Worm (Caenorhabditis elegans): ENCODE data around the gene Y37D8A.3.

The Y37D8A.3 gene

DNA sequence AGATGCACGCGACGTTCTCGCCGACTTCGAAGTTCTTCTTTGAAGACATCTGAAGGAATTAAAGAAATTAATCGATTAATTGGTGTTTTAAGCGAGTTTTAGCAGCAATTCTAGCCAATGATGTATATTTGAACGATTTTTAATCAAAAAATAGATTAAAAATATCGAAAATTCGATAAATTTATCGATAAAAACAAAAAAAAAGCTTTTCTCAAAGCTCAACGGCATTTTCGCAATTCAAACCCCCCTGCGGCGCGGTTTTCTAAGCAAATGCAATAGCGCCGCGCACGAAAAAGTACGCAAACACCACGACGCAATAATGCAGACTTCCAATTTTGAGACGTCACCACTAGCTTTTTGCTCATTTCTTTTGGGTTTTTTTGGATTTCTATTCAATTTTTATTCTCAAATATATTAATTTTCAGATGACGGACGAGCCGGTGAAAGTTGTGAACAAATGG is 45.5 kb downstream of the Y37D8A.3 start, which contains the start of the genes mrg-1 and spcs-2 (continued):
- TF ChIP-seq snu-23 (GFP tag; optimal IDR thresholded peaks at IDR 0.05) (peak; percentile 95), lir-3 (tag; optimal IDR thresholded peaks at IDR 0.05; ENCODE audit: poor library complexity) (peak; percentile 84), efl-3 (GFP tag; optimal IDR thresholded peaks at IDR 0.05) (no peak), tbx-2 (tag; optimal IDR thresholded peaks at IDR 0.05) (peak; percentile 92), mdl-1 (tag; optimal IDR thresholded peaks at IDR 0.05) (peak in 1 of 2 experiments; percentile 71), tlp-1 (tag; optimal IDR thresholded peaks at IDR 0.05) (no peak), unc-130 (tag; optimal IDR thresholded peaks at IDR 0.05) (peak; percentile 86), fkh-4 (tag; optimal IDR thresholded peaks at IDR 0.05; ENCODE audit: borderline replicate concordance) (peak; percentile 39), swsn-7 (tag; optimal IDR thresholded peaks at IDR 0.05) (peak; percentile 94), nhr-28 (tag; optimal IDR thresholded peaks at IDR 0.05) (no peak), ztf-4 (tag; optimal IDR thresholded peaks at IDR 0.05) (peak; percentile 74), zip-4 (GFP tag; optimal IDR thresholded peaks at IDR 0.05) (peak; percentile 71)

DNA sequence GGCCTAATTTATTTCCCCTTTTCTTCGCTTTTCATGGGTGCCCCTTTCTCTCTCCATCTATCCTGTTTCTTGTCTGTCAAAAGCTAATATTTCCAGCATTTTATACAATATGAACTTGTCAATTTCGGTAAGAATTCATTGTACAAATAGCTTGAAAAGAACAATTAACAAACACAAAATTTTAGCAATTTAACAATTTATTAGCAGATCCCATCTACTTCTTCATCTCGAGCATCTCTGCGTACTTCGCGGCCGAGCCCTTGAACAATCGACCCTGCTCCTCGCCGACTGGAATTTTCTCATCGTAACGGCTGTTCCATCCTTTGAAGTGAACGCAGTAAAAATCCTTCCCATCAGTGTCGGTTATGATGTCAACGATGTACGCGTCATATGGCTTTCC is 46.5 kb downstream of the Y37D8A.3 start:
- no peak for TF ChIP-seq C16A3.4 (tag; optimal IDR thresholded peaks at IDR 0.05)
- no peak for TF ChIP-seq unc-62 (GFP tag; optimal IDR thresholded peaks at IDR 0.05)
- no peak for TF ChIP-seq snpc-4 (tag; optimal IDR thresholded peaks at IDR 0.05)
- no peak for TF ChIP-seq vab-15 (tag; optimal IDR thresholded peaks at IDR 0.05)
- TF ChIP-seq fkh-8 (tag; optimal IDR thresholded peaks at IDR 0.05), result no peak
- TF ChIP-seq pqm-1 (tag; optimal IDR thresholded peaks at IDR 0.05), result no peak
- no peak for TF ChIP-seq ceh-90 (tag; optimal IDR thresholded peaks at IDR 0.05)
- TF ChIP-seq C04F5.9 (tag; optimal IDR thresholded peaks at IDR 0.05), result no peak
- TF ChIP-seq jun-1 (tag; optimal IDR thresholded peaks at IDR 0.05), result no peak
- TF ChIP-seq mdl-1 (tag; optimal IDR thresholded peaks at IDR 0.05), result no peak
- no peak for TF ChIP-seq nhr-71 (tag; optimal IDR thresholded peaks at IDR 0.05)
- TF ChIP-seq fkh-10 (GFP tag; optimal IDR thresholded peaks at IDR 0.05), result no peak
- TF ChIP-seq isw-1 (GFP tag; IDR thresholded peaks at IDR 0.05), result no peak
- no peak for TF ChIP-seq tlp-1 (tag; optimal IDR thresholded peaks at IDR 0.05)
- no peak for TF ChIP-seq ama-1 (optimal IDR thresholded peaks at IDR 0.05)
- TF ChIP-seq nhr-85 (tag), result no peak
- TF ChIP-seq unc-30 (tag; optimal IDR thresholded peaks at IDR 0.05), result no peak
- no peak for TF ChIP-seq egl-27 (tag; optimal IDR thresholded peaks at IDR 0.05)
- no peak for TF ChIP-seq nhr-90 (tag; optimal IDR thresholded peaks at IDR 0.05; ENCODE audit: poor library complexity)

DNA sequence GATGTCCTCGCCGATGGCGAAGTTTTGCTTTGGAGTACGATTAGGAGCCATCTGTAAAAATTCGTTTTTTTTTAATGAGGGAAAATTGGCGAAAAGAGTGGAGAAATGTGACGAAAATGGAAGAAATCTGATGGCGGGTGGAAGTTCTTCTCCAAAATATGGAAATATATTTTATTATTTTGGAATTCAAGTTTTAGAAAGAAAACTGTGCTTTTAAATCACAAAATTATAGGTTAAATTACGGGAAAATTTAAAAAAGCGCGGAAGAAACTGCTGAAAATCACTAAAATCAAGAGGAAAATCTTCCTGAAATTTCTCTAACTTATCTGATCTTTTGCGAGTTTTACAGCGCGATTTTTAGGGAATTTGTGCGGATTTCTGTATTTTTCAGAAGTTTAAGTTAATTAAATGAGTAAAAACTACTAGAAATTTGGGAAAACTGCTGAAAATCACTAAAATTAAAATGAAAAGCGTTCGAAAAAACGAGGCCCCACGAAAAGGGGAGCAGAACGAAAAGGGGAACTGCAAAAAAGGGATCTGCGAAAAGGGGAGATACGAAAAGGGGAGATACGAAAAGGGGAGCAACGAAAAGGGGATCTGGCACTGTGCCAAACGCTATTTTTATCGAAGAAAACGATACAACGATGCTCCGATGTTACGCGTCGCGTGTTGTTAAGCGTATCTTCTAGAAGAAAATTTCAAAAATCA is 48.5 kb downstream of the Y37D8A.3 start, which contains the start of the genes cec-7 and enu-3.5:
Gene cec-7, minus strand, starts transcription at position 51 of the 708 bp plus-strand sequence.
Gene enu-3.5, plus strand, starts transcription at position 670 of the 708 bp plus-strand sequence.
- TF ChIP-seq ceh-82 (tag; optimal IDR thresholded peaks at IDR 0.05), result no peak
- TF ChIP-seq unc-98 (GFP tag; IDR thresholded peaks at IDR 0.05), result 0 out of 2 replicates have a peak, but pooled peaks have one; percentile 13

DNA sequence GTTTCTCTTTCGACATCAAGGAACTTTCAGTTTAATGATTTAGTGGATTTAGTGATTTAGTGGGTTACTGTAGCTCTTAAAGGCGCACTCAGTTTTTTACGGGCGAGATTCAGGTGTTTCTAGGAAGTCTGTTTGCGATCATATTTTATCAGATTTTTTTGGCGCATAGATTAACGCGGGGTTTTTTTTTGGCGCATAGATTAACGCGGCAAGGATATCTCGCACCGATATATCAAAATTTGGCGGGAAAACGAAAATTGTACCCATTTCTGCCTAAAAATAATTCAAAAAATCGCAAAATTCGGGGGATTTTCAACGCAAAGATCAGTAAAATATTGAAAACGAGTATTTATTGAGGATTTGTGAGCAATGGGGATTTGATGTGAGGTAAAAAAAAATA is 51.5 kb downstream of the Y37D8A.3 start:
- TF ChIP-seq swsn-7 (tag; optimal IDR thresholded peaks at IDR 0.05), result no peak
- TF ChIP-seq nhr-76 (tag; optimal IDR thresholded peaks at IDR 0.05), result no peak
- TF ChIP-seq jun-1 (tag; optimal IDR thresholded peaks at IDR 0.05), result no peak
- no peak for TF ChIP-seq nhr-84 (tag; optimal IDR thresholded peaks at IDR 0.05)
- TF ChIP-seq nhr-28 (tag; optimal IDR thresholded peaks at IDR 0.05), result no peak
- no peak for TF ChIP-seq fkh-4 (tag; optimal IDR thresholded peaks at IDR 0.05; ENCODE audit: borderline replicate concordance)
- TF ChIP-seq sptf-1 (tag; optimal IDR thresholded peaks at IDR 0.05), result no peak
- no peak for TF ChIP-seq efl-3 (GFP tag; optimal IDR thresholded peaks at IDR 0.05)
- TF ChIP-seq lsy-2 (tag; optimal IDR thresholded peaks at IDR 0.05), result no peak

Measured in whole organism, L1 larva.